Worm (Caenorhabditis elegans): ENCODE results near the gene srw-55.

Gene srw-55

ce11 chrV:15974836-15975235, 34.7 kb upstream of the srw-55 start, which contains the start of gene sru-22:
Gene sru-22 (minus strand): TSS chrV:15974936.
- TF ChIP-seq drap-1 (GFP tag; optimal IDR thresholded peaks at IDR 0.05) (no peak), blmp-1 (tag; optimal IDR thresholded peaks at IDR 0.05) (no peak), zip-8 (tag; optimal IDR thresholded peaks at IDR 0.05) (no peak), mab-5 (tag; optimal IDR thresholded peaks at IDR 0.05) (no peak), nhr-2 (tag; optimal IDR thresholded peaks at IDR 0.05) (no peak), sptf-1 (tag; optimal IDR thresholded peaks at IDR 0.05) (no peak), nhr-28 (tag; optimal IDR thresholded peaks at IDR 0.05) (no peak), ceh-43 (GFP tag; optimal IDR thresholded peaks at IDR 0.05) (no peak), elt-1 (tag; optimal IDR thresholded peaks at IDR 0.05; ENCODE audit: borderline replicate concordance, insufficient read depth) (no peak), cnd-1 (tag; optimal IDR thresholded peaks at IDR 0.05) (no peak), ham-2 (GFP tag; optimal IDR thresholded peaks at IDR 0.05) (no peak)

ce11 chrV:15972484-15972883, 32.3 kb upstream of the srw-55 start, which contains the start of gene sru-23:
Gene sru-23 (minus strand): TSS chrV:15972584.
- no peak for TF ChIP-seq bed-3 (GFP tag; optimal IDR thresholded peaks at IDR 0.05)

ce11 chrV:15970820-15971219, 30.7 kb upstream of the srw-55 start:
- TF ChIP-seq ham-2 (GFP tag; optimal IDR thresholded peaks at IDR 0.05) (no peak), bed-3 (GFP tag; optimal IDR thresholded peaks at IDR 0.05) (no peak), mls-2 (tag; optimal IDR thresholded peaks at IDR 0.05) (no peak), nhr-12 (tag; optimal IDR thresholded peaks at IDR 0.05) (no peak), nhr-28 (tag; optimal IDR thresholded peaks at IDR 0.05) (no peak), unc-120 (tag; optimal IDR thresholded peaks at IDR 0.05; ENCODE audit: poor library complexity, severe bottlenecking) (no peak), mep-1 (tag; optimal IDR thresholded peaks at IDR 0.05) (no peak), lsy-2 (tag; optimal IDR thresholded peaks at IDR 0.05) (no peak), zip-8 (tag; optimal IDR thresholded peaks at IDR 0.05) (no peak), tbx-8 (GFP tag; optimal IDR thresholded peaks at IDR 0.05) (no peak), flh-1 (GFP tag; optimal IDR thresholded peaks at IDR 0.05) (no peak)

- no peak for TF ChIP-seq pha-4 (tag; optimal IDR thresholded peaks at IDR 0.05)
- no peak for TF ChIP-seq ceh-43 (GFP tag; optimal IDR thresholded peaks at IDR 0.05)
- no peak for TF ChIP-seq zip-8 (tag; optimal IDR thresholded peaks at IDR 0.05)
- TF ChIP-seq blmp-1 (tag; optimal IDR thresholded peaks at IDR 0.05): no peak
- TF ChIP-seq mep-1 (tag; optimal IDR thresholded peaks at IDR 0.05): no peak
- no peak for TF ChIP-seq unc-39 (tag; optimal IDR thresholded peaks at IDR 0.05)
- no peak for TF ChIP-seq unc-120 (tag; optimal IDR thresholded peaks at IDR 0.05; ENCODE audit: poor library complexity, severe bottlenecking)
- TF ChIP-seq lin-13 (tag; optimal IDR thresholded peaks at IDR 0.05): no peak
- TF ChIP-seq drap-1 (GFP tag; optimal IDR thresholded peaks at IDR 0.05): no peak
- TF ChIP-seq elt-3 (tag; optimal IDR thresholded peaks at IDR 0.05): no peak
- no peak for TF ChIP-seq nhr-12 (tag; optimal IDR thresholded peaks at IDR 0.05)
- TF ChIP-seq bed-3 (GFP tag; optimal IDR thresholded peaks at IDR 0.05): no peak
- TF ChIP-seq ceh-39 (tag; optimal IDR thresholded peaks at IDR 0.05): no peak
- no peak for TF ChIP-seq sem-2 (GFP tag; optimal IDR thresholded peaks at IDR 0.05)
- TF ChIP-seq mab-5 (tag; optimal IDR thresholded peaks at IDR 0.05): no peak
These were observed 29.5 kb upstream of the srw-55 start, which contains the start of gene F36G9.7 for ce11 chrV:15969653-15970052. Gene F36G9.7 (minus strand): TSS chrV:15969753.

ce11 chrV:15967542-15967941, 27.4 kb upstream of the srw-55 start, which contains the start of gene sri-1:
Gene sri-1 (minus strand): TSS chrV:15967642.
- TF ChIP-seq blmp-1 (tag; optimal IDR thresholded peaks at IDR 0.05) (no peak), M03D4.4 (tag; optimal IDR thresholded peaks at IDR 0.05) (no peak), nhr-2 (tag; optimal IDR thresholded peaks at IDR 0.05) (no peak), unc-39 (tag; optimal IDR thresholded peaks at IDR 0.05) (no peak), mep-1 (tag; optimal IDR thresholded peaks at IDR 0.05) (no peak), sem-2 (GFP tag; optimal IDR thresholded peaks at IDR 0.05) (no peak), ceh-83 (GFP tag; optimal IDR thresholded peaks at IDR 0.05) (no peak), nhr-28 (tag; optimal IDR thresholded peaks at IDR 0.05) (no peak), elt-1 (tag; optimal IDR thresholded peaks at IDR 0.05; ENCODE audit: borderline replicate concordance, insufficient read depth) (no peak), lin-13 (tag; optimal IDR thresholded peaks at IDR 0.05) (no peak)

ce11 chrV:15965114-15965513, 25.0 kb upstream of the srw-55 start, which contains the start of gene sri-2:
Gene sri-2 (minus strand): TSS chrV:15965214.
- TF ChIP-seq pha-4 (tag; optimal IDR thresholded peaks at IDR 0.05): no peak
- no peak for TF ChIP-seq bed-3 (GFP tag; optimal IDR thresholded peaks at IDR 0.05)
- no peak for TF ChIP-seq nhr-28 (tag; optimal IDR thresholded peaks at IDR 0.05)
- TF ChIP-seq lin-13 (tag; optimal IDR thresholded peaks at IDR 0.05): no peak
- no peak for TF ChIP-seq elt-3 (tag; optimal IDR thresholded peaks at IDR 0.05)
- TF ChIP-seq mls-2 (tag; optimal IDR thresholded peaks at IDR 0.05): no peak
- TF ChIP-seq ham-2 (GFP tag; optimal IDR thresholded peaks at IDR 0.05): no peak
- no peak for TF ChIP-seq flh-1 (GFP tag; optimal IDR thresholded peaks at IDR 0.05)
- no peak for TF ChIP-seq lin-32 (GFP tag; optimal IDR thresholded peaks at IDR 0.05)
- TF ChIP-seq ces-1 (GFP tag; optimal IDR thresholded peaks at IDR 0.05): no peak
- TF ChIP-seq unc-62 (GFP tag; optimal IDR thresholded peaks at IDR 0.05): no peak
- TF ChIP-seq drap-1 (GFP tag; optimal IDR thresholded peaks at IDR 0.05): no peak
